Worm (Caenorhabditis elegans) whole organism, late embryonic: ENCODE data around the gene popl-1.

Experiments used
- C08G9.2 ChIP-seq: sonication (generic microtip); optimal IDR thresholded peaks from 2 replicates; lab custom pipeline; 2016; ENCODE audit warnings: mild to moderate bottlenecking, missing genetic modification characterization, moderate library complexity, missing compliant biosample characterization
- F13H6.1 ChIP-seq: sonication (generic microtip); optimal IDR thresholded peaks from 2 replicates; lab custom pipeline; 2016; ENCODE audit warnings: missing genetic modification characterization, missing compliant biosample characterization
- ama-1 ChIP-seq: fragments of 150-350 bp; optimal IDR thresholded peaks from 2 replicates; lab custom pipeline; 2014
- ceh-18 ChIP-seq: sonication (generic microtip); optimal IDR thresholded peaks from 2 replicates; lab custom pipeline; 2016; ENCODE audit warnings: missing genetic modification characterization, missing compliant biosample characterization
- ceh-2 ChIP-seq: sonication (generic microtip); optimal IDR thresholded peaks from 2 replicates; lab custom pipeline; 2016; ENCODE audit warnings: missing genotype, missing genetic modification characterization, missing compliant biosample characterization
- ceh-31 ChIP-seq: sonication (generic microtip); optimal IDR thresholded peaks from 2 replicates; lab custom pipeline; 2016; ENCODE audit warnings: missing genetic modification characterization, missing compliant biosample characterization
- ceh-34 ChIP-seq: sonication (generic microtip); optimal IDR thresholded peaks from 2 replicates; lab custom pipeline; 2016; ENCODE audit warnings: mild to moderate bottlenecking, missing genetic modification characterization, missing compliant biosample characterization
- ceh-48 ChIP-seq: sonication (generic microtip); optimal IDR thresholded peaks from 2 replicates; lab custom pipeline; 2016; ENCODE audit warnings: missing genetic modification characterization, inconsistent platforms, missing compliant biosample characterization
- che-1 ChIP-seq: sonication (generic microtip); optimal IDR thresholded peaks from 2 replicates; lab custom pipeline; 2016; ENCODE audit warnings: mild to moderate bottlenecking, missing genetic modification characterization, missing compliant biosample characterization
- eyg-1 ChIP-seq: sonication (generic microtip); optimal IDR thresholded peaks from 2 replicates; lab custom pipeline; 2016; ENCODE audit warnings: missing genotype, missing genetic modification characterization, missing compliant biosample characterization
- fax-1 ChIP-seq: sonication (generic microtip); optimal IDR thresholded peaks from 2 replicates; lab custom pipeline; 2016; ENCODE audit warnings: missing genotype, missing genetic modification characterization, missing compliant biosample characterization
- fkh-10 ChIP-seq: fragments of 150-350 bp; optimal IDR thresholded peaks from 2 replicates; lab custom pipeline; 2014; ENCODE audit warnings: missing biosample characterization, missing genetic modification reagents, missing genetic modification characterization
- gmeb-2 ChIP-seq: sonication (generic microtip); optimal IDR thresholded peaks from 2 replicates; lab custom pipeline; 2016; ENCODE audit warnings: missing genetic modification characterization, inconsistent platforms, missing compliant biosample characterization
- hlh-6 ChIP-seq: sonication (generic microtip); optimal IDR thresholded peaks from 2 replicates; lab custom pipeline; 2016; ENCODE audit warnings: missing genotype, missing genetic modification characterization, missing compliant biosample characterization
- hlh-8 ChIP-seq: sonication (generic microtip); optimal IDR thresholded peaks from 2 replicates; lab custom pipeline; 2016; ENCODE audit warnings: missing genotype, missing genetic modification characterization, missing compliant biosample characterization
- lim-6 ChIP-seq: sonication (generic microtip); optimal IDR thresholded peaks from 2 replicates; lab custom pipeline; 2016; ENCODE audit warnings: missing genetic modification characterization, missing compliant biosample characterization
- nfya-1 ChIP-seq: sonication (generic microtip); optimal IDR thresholded peaks from 2 replicates; lab custom pipeline; 2017; ENCODE audit warnings: missing genetic modification characterization, mild to moderate bottlenecking, missing compliant biosample characterization, antibody characterized with exemption, moderate library complexity
- npax-4 ChIP-seq: sonication (generic microtip); optimal IDR thresholded peaks from 2 replicates; lab custom pipeline; 2016; ENCODE audit warnings: missing genetic modification characterization, missing compliant biosample characterization
- pax-1 ChIP-seq: fragments of 150-350 bp; optimal IDR thresholded peaks from 2 replicates; lab custom pipeline; 2014; ENCODE audit warnings: missing biosample characterization, missing genetic modification characterization
- pha-2 ChIP-seq: sonication (generic microtip); optimal IDR thresholded peaks from 2 replicates; lab custom pipeline; 2017; ENCODE audit warnings: mild to moderate bottlenecking, missing genetic modification characterization, missing compliant biosample characterization
- pha-4 ChIP-seq: fragments of 150-350 bp; optimal IDR thresholded peaks from 2 replicates; lab custom pipeline; 2018; ENCODE audit warnings: missing biosample characterization, missing genetic modification reagents, missing genetic modification characterization
- pqm-1 ChIP-seq: sonication (generic microtip); optimal IDR thresholded peaks from 2 replicates; lab custom pipeline; 2016; ENCODE audit warnings: missing genetic modification characterization, missing compliant biosample characterization
- pros-1 ChIP-seq: fragments of 150-350 bp; optimal IDR thresholded peaks from 2 replicates; lab custom pipeline; 2014; ENCODE audit warnings: missing biosample characterization, missing genetic modification reagents, missing genetic modification characterization
- rnt-1 ChIP-seq: sonication (generic microtip); optimal IDR thresholded peaks from 2 replicates; lab custom pipeline; 2016; ENCODE audit warnings: missing genetic modification characterization, missing compliant biosample characterization
- sdc-2 ChIP-seq: sonication (generic microtip); optimal IDR thresholded peaks from 2 replicates; lab custom pipeline; 2016; ENCODE audit warnings: missing genotype, missing genetic modification characterization, missing compliant biosample characterization
- sox-2 ChIP-seq: fragments of 200-800 bp; sonication (Bioruptor generic); IDR thresholded peaks from 2 replicates; pipeline ENCODE4 v1.3.6; 2022; ENCODE audit warnings: missing genetic modification reagents, missing genetic modification characterization, missing compliant biosample characterization
- unc-3 ChIP-seq, 2 experiments: fragments of 200-800 bp in 1 of 2; sonication (Bioruptor generic) in 1 of 2; sonication (generic microtip) in 1 of 2; conservative IDR thresholded peaks in 1 of 2; optimal IDR thresholded peaks in 1 of 2; 2 replicates each; pipeline versions ENCODE4 v1.3.6 to Lab custom; 2016 to 2022; ENCODE audit warnings: missing compliant biosample characterization in 2 of 2, missing genetic modification characterization in 2 of 2, missing genetic modification reagents in 1 of 2
- unc-42 ChIP-seq: sonication (generic microtip); optimal IDR thresholded peaks from 2 replicates; lab custom pipeline; 2016; ENCODE audit warnings: missing genotype, missing genetic modification characterization, missing compliant biosample characterization
- unc-55 ChIP-seq: sonication (generic microtip); optimal IDR thresholded peaks from 2 replicates; lab custom pipeline; 2017; ENCODE audit warnings: missing biosample characterization, missing genetic modification reagents, missing genetic modification characterization
- zip-5 ChIP-seq: sonication (generic microtip); optimal IDR thresholded peaks from 2 replicates; lab custom pipeline; 2016; ENCODE audit warnings: missing genetic modification characterization, missing compliant biosample characterization
- ztf-16 ChIP-seq: sonication (generic microtip); optimal IDR thresholded peaks from 2 replicates; lab custom pipeline; 2017; ENCODE audit warnings: missing genetic modification characterization, missing compliant biosample characterization

popl-1 gene

ce11 chrIII:6419409-6419944, 11.3 kb downstream of the popl-1 start, which contains the start of gene atgl-1:
Gene atgl-1 (minus strand): TSS chrIII:6419459.
- no peak for TF ChIP-seq sox-2
- TF ChIP-seq, all 69 proteins: peak for 0

- no peak for TF ChIP-seq unc-3 (GFP tag; conservative IDR thresholded peaks at IDR 0.05; lab: Robert Waterston, UW)
- TF ChIP-seq unc-3 (tag; optimal IDR thresholded peaks at IDR 0.05; lab: Kevin White, UChicago), result no peak
- no peak for TF ChIP-seq ceh-18
- no peak for TF ChIP-seq nfya-1 (tag; lab: Kevin White, UChicago)
- no peak for TF ChIP-seq che-1
Observed at ce11 chrIII:6418254-6418653, 12.5 kb downstream of the popl-1 start.

ce11 chrIII:6415306-6415973, 15.3 kb downstream of the popl-1 start, which contains the start of gene nas-4:
Gene nas-4 (minus strand): TSS chrIII:6415656.
- TF ChIP-seq zip-5 (tag; lab: Kevin White, UChicago) (no peak), hlh-6 (tag; lab: Kevin White, UChicago) (no peak), fkh-10 (GFP tag; lab: Kevin White, UChicago) (no peak), C08G9.2 (tag; lab: Kevin White, UChicago) (no peak), unc-55 (GFP tag; lab: Kevin White, UChicago) (no peak), ama-1 (no peak), gmeb-2 (no peak), ztf-16 (no peak)

ce11 chrIII:6411914-6412313, 18.8 kb downstream of the popl-1 start, which contains the start of gene C05D11.5:
Gene C05D11.5 (minus strand): TSS chrIII:6412014.
- TF ChIP-seq unc-42 (no peak), fax-1 (tag; lab: Kevin White, UChicago) (no peak), ceh-48 (no peak), pha-2 (tag; lab: Kevin White, UChicago) (no peak), npax-4 (tag; lab: Kevin White, UChicago) (no peak)
- TF ChIP-seq, all 69 proteins: peak for 0

ce11 chrIII:6411430-6411829, 19.3 kb downstream of the popl-1 start:
- TF ChIP-seq ceh-2 (tag; lab: Kevin White, UChicago), result no peak
- no peak for TF ChIP-seq rnt-1
- no peak for TF ChIP-seq hlh-8
- TF ChIP-seq sdc-2, result no peak
- TF ChIP-seq F13H6.1 (tag; lab: Kevin White, UChicago), result no peak
- no peak for TF ChIP-seq pha-4 (tag; lab: Kevin White, UChicago)
- TF ChIP-seq fax-1 (tag; lab: Kevin White, UChicago), result no peak
- TF ChIP-seq ceh-31 (tag; lab: Kevin White, UChicago), result no peak
- TF ChIP-seq pha-2 (tag; lab: Kevin White, UChicago), result no peak
- TF ChIP-seq pqm-1 (tag; lab: Kevin White, UChicago), result no peak

ce11 chrIII:6406829-6407228, 23.9 kb downstream of the popl-1 start, which contains the start of gene let-756:
Gene let-756 (plus strand): TSS chrIII:6407129.
- TF ChIP-seq lim-6 (tag; lab: Kevin White, UChicago) (no peak), pros-1 (tag; lab: Kevin White, UChicago) (no peak), eyg-1 (tag; lab: Kevin White, UChicago) (no peak), pax-1 (tag; lab: Kevin White, UChicago) (no peak)

- peak; percentile 73 for TF ChIP-seq ceh-18
- no peak for TF ChIP-seq pqm-1 (tag; lab: Kevin White, UChicago)
- TF ChIP-seq lim-6 (tag; lab: Kevin White, UChicago), result no peak
- peak; percentile 18 for TF ChIP-seq nfya-1 (tag; lab: Kevin White, UChicago)
- TF ChIP-seq fax-1 (tag; lab: Kevin White, UChicago), result no peak
- TF ChIP-seq unc-55 (GFP tag; lab: Kevin White, UChicago), result peak; percentile 92
- peak; percentile 60 for TF ChIP-seq ceh-34 (tag; lab: Kevin White, UChicago)
Observed at ce11 chrIII:6405121-6405520, 25.6 kb downstream of the popl-1 start.
